Comparison of ENCODE assay signal across 6 fruit fly cellular contexts in the genomic region with DNA sequence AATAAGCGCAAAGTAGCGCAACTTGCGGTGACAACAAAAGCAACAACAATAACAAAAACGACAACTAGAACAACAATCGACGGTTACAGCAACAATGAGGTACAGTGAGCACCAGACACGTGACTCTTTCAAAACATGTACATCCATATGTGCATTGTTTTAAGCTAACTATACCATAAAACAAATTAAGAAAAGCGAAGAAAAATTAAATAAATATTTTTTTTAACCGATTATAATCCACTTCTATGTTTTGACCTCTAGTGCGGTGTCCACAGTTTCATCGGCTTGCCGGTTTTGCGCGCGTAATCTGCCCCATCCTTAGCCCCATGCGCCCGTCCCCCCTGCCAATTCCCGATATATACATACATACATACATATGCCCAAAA.
A peak's percentile ranks its signal among the peaks of the same experiment; 100 is the strongest.
TF ChIP-seq lines count a peak whose summit lies in the region.

No protein-coding gene starts in this region.

- peak; percentile 9 for TF ChIP-seq CTCF in whole organism, embryonic (GFP tag; optimal IDR thresholded peaks at IDR 0.05; lab: Kevin White, UChicago)

TF ChIP-seq in Kc167, 6 proteins besides CTCF, POLR2A, EP300 and RAD21:
- peak; percentile 94 for TF ChIP-seq psq (optimal IDR thresholded peaks at IDR 0.05; lab: Kevin White, UChicago)
- TF ChIP-seq ttk (optimal IDR thresholded peaks at IDR 0.05; lab: Kevin White, UChicago), result no peak

TF ChIP-seq in whole organism, adult, 20 proteins besides CTCF, POLR2A, EP300 and RAD21 (continues in another document):
- TF ChIP-seq Clk (GFP tag; optimal IDR thresholded peaks at IDR 0.05; lab: Kevin White, UChicago), result peak; percentile 68
- peak; percentile 94 for TF ChIP-seq CG14711 (tag; optimal IDR thresholded peaks at IDR 0.05; lab: Kevin White, UChicago)
- TF ChIP-seq bab1 (GFP tag; optimal IDR thresholded peaks at IDR 0.05; lab: Kevin White, UChicago), result peak; percentile 94
- peak; percentile 47 for TF ChIP-seq toe (GFP tag; optimal IDR thresholded peaks at IDR 0.05; lab: Kevin White, UChicago)
- TF ChIP-seq CG7101 (tag; optimal IDR thresholded peaks at IDR 0.05; lab: Kevin White, UChicago), result peak; percentile 96
- TF ChIP-seq CG1620 (GFP tag; optimal IDR thresholded peaks at IDR 0.05; lab: Kevin White, UChicago), result peak; percentile 66
- TF ChIP-seq CG5204 (GFP tag; optimal IDR thresholded peaks at IDR 0.05; lab: Kevin White, UChicago), result peak; percentile 83
- peak; percentile 72 for TF ChIP-seq CG11617 (GFP tag; optimal IDR thresholded peaks at IDR 0.05; lab: Kevin White, UChicago)
- no peak for TF ChIP-seq CG12768 (GFP tag; optimal IDR thresholded peaks at IDR 0.05; lab: Kevin White, UChicago)
- peak; percentile 63 for TF ChIP-seq kay (GFP tag; lab: Kevin White, UChicago; ENCODE audit: borderline replicate concordance)
- TF ChIP-seq pad (GFP tag; optimal IDR thresholded peaks at IDR 0.05; lab: Kevin White, UChicago), result peak; percentile 83
- TF ChIP-seq cnc (optimal IDR thresholded peaks at IDR 0.05; lab: Kevin White, UChicago), result no peak
- TF ChIP-seq CG7045 (GFP tag; optimal IDR thresholded peaks at IDR 0.05; lab: Kevin White, UChicago), result peak; percentile 81
- peak; percentile 93 for TF ChIP-seq CG33017 (tag; optimal IDR thresholded peaks at IDR 0.05; lab: Kevin White, UChicago)
- TF ChIP-seq Hr96 (GFP tag; optimal IDR thresholded peaks at IDR 0.05; lab: Kevin White, UChicago), result peak; percentile 72
- TF ChIP-seq cic (GFP tag; optimal IDR thresholded peaks at IDR 0.05; lab: Kevin White, UChicago), result no peak
- no peak for TF ChIP-seq ovo (GFP tag; optimal IDR thresholded peaks at IDR 0.05; lab: Kevin White, UChicago)

TF ChIP-seq in whole organism, embryonic, 481 proteins besides CTCF, POLR2A, EP300 and RAD21 (continues in another document):
- no peak for TF ChIP-seq sqz (GFP tag; optimal IDR thresholded peaks at IDR 0.05; lab: Kevin White, UChicago)
- peak; percentile 76 for TF ChIP-seq Atf-2 (GFP tag; optimal IDR thresholded peaks at IDR 0.05; lab: Kevin White, UChicago)
- TF ChIP-seq C15 (GFP tag; IDR thresholded peaks at IDR 0.05; lab: Robert Waterston, UW), result peak; percentile 90
- TF ChIP-seq CkIIα-i1 (GFP tag; IDR thresholded peaks at IDR 0.05; lab: Robert Waterston, UW), result peak; percentile 68; the same call in 1 of the 2 replicates
- TF ChIP-seq Ravus (GFP tag; IDR thresholded peaks at IDR 0.05; lab: Robert Waterston, UW), result peak; percentile 89
- TF ChIP-seq HLH4C (GFP tag; IDR thresholded peaks at IDR 0.05; lab: Robert Waterston, UW; ENCODE audit: partially characterized antibody), result no peak
- peak; percentile 91 for TF ChIP-seq nom (GFP tag; optimal IDR thresholded peaks at IDR 0.05; lab: Kevin White, UChicago)
- TF ChIP-seq CG32532 (GFP tag; IDR thresholded peaks at IDR 0.05; lab: Robert Waterston, UW), result peak; percentile 98
- peak; percentile 91 for TF ChIP-seq CG17328 (GFP tag; IDR thresholded peaks at IDR 0.05; lab: Robert Waterston, UW)
- peak; percentile 53 for TF ChIP-seq gsb-n (tag; optimal IDR thresholded peaks at IDR 0.05; lab: Kevin White, UChicago)
- peak; percentile 38 for TF ChIP-seq CG4707 (GFP tag; optimal IDR thresholded peaks at IDR 0.05; lab: Kevin White, UChicago)
- TF ChIP-seq CG18262 (tag; optimal IDR thresholded peaks at IDR 0.05; lab: Kevin White, UChicago), result peak; percentile 84
- peak; percentile 69 for TF ChIP-seq Atf3 (GFP tag; optimal IDR thresholded peaks at IDR 0.05; lab: Kevin White, UChicago)
- TF ChIP-seq CG2202 (tag; optimal IDR thresholded peaks at IDR 0.05; lab: Kevin White, UChicago), result peak; percentile 45
- TF ChIP-seq Hsf (GFP tag; optimal IDR thresholded peaks at IDR 0.05; lab: Kevin White, UChicago), result peak; percentile 89
- peak; percentile 81 for TF ChIP-seq CG12219 (GFP tag; optimal IDR thresholded peaks at IDR 0.05; lab: Kevin White, UChicago)
- TF ChIP-seq CG11085 (GFP tag; IDR thresholded peaks at IDR 0.05; lab: Robert Waterston, UW), result peak; percentile 95

TF ChIP-seq in whole organism, prepupa, 60 proteins besides CTCF, POLR2A, EP300 and RAD21 (continues in another document):
- TF ChIP-seq dac (GFP tag; optimal IDR thresholded peaks at IDR 0.05; lab: Kevin White, UChicago) (peak; percentile 95), Ets96B (tag; optimal IDR thresholded peaks at IDR 0.05; lab: Kevin White, UChicago) (peak; percentile 98), CG1621 (tag; optimal IDR thresholded peaks at IDR 0.05; lab: Kevin White, UChicago) (peak; percentile 97), CG10631 (GFP tag; optimal IDR thresholded peaks at IDR 0.05; lab: Kevin White, UChicago) (peak; percentile 99), fd59A (GFP tag; optimal IDR thresholded peaks at IDR 0.05; lab: Kevin White, UChicago) (peak; percentile 98), CG4318 (GFP tag; optimal IDR thresholded peaks at IDR 0.05; lab: Kevin White, UChicago) (peak; percentile 96), CG16779 (tag; optimal IDR thresholded peaks at IDR 0.05; lab: Kevin White, UChicago) (peak; percentile 92), CG11902 (GFP tag; optimal IDR thresholded peaks at IDR 0.05; lab: Kevin White, UChicago) (peak; percentile 98), Ets21C (GFP tag; optimal IDR thresholded peaks at IDR 0.05; lab: Kevin White, UChicago) (peak; percentile 94), CG6792 (GFP tag; optimal IDR thresholded peaks at IDR 0.05; lab: Kevin White, UChicago) (peak; percentile 98), CG31627 (GFP tag; optimal IDR thresholded peaks at IDR 0.05; lab: Kevin White, UChicago) (peak; percentile 97), OdsH (GFP tag; optimal IDR thresholded peaks at IDR 0.05; lab: Kevin White, UChicago) (peak; percentile 99), Met (GFP tag; optimal IDR thresholded peaks at IDR 0.05; lab: Kevin White, UChicago) (peak; percentile 96), CG11294 (GFP tag; IDR thresholded peaks at IDR 0.05; lab: Robert Waterston, UW) (peak; percentile 99), Smox (GFP tag; optimal IDR thresholded peaks at IDR 0.05; lab: Kevin White, UChicago) (peak; percentile 96), CG8319 (GFP tag; optimal IDR thresholded peaks at IDR 0.05; lab: Kevin White, UChicago) (peak; percentile 98), CG10669 (GFP tag; optimal IDR thresholded peaks at IDR 0.05; lab: Kevin White, UChicago) (peak; percentile 98)

TF ChIP-seq in whole organism, pupa, 21 proteins besides CTCF, POLR2A, EP300 and RAD21 (continues in another document):
- TF ChIP-seq CG8301 (tag; optimal IDR thresholded peaks at IDR 0.05; lab: Kevin White, UChicago) (peak; percentile 98), gl (tag; optimal IDR thresholded peaks at IDR 0.05; lab: Kevin White, UChicago) (peak; percentile 93), rn (GFP tag; IDR thresholded peaks at IDR 0.05; lab: Robert Waterston, UW) (peak; percentile 98), CG10348 (GFP tag; IDR thresholded peaks at IDR 0.05; lab: Robert Waterston, UW) (peak; percentile 97), Ets98B (GFP tag; IDR thresholded peaks at IDR 0.05; lab: Robert Waterston, UW) (peak; percentile 99), Pif1B (GFP tag; optimal IDR thresholded peaks at IDR 0.05; lab: Kevin White, UChicago) (peak; percentile 95), Pif1A (GFP tag; optimal IDR thresholded peaks at IDR 0.05; lab: Kevin White, UChicago) (peak; percentile 97), CG12605 (GFP tag; IDR thresholded peaks at IDR 0.05; lab: Robert Waterston, UW) (peak; percentile 98), EcR (GFP tag; optimal IDR thresholded peaks at IDR 0.05; lab: Kevin White, UChicago) (no peak), CG15710 (tag; optimal IDR thresholded peaks at IDR 0.05; lab: Kevin White, UChicago) (peak; percentile 99), Snoo (tag; optimal IDR thresholded peaks at IDR 0.05; lab: Kevin White, UChicago) (peak; percentile 86), CG9948 (tag; optimal IDR thresholded peaks at IDR 0.05; lab: Kevin White, UChicago) (peak; percentile 98), CG13204 (GFP tag; optimal IDR thresholded peaks at IDR 0.05; lab: Kevin White, UChicago) (peak; percentile 88), CG34367 (tag; optimal IDR thresholded peaks at IDR 0.05; lab: Kevin White, UChicago) (peak; percentile 98), CG8159 (tag; optimal IDR thresholded peaks at IDR 0.05; lab: Kevin White, UChicago) (peak; percentile 98), CG32121 (GFP tag; IDR thresholded peaks at IDR 0.05; lab: Robert Waterston, UW) (peak; percentile 99), CG14655 (GFP tag; optimal IDR thresholded peaks at IDR 0.05; lab: Kevin White, UChicago) (peak; percentile 98), CG4496 (GFP tag; IDR thresholded peaks at IDR 0.05; lab: Robert Waterston, UW) (peak; percentile 99), fd96Ca (GFP tag; IDR thresholded peaks at IDR 0.05; lab: Robert Waterston, UW) (peak; percentile 98)

TF ChIP-seq in whole organism, wandering third instar larva, 38 proteins besides CTCF, POLR2A, EP300 and RAD21 (continues in another document):
- peak; percentile 98 for TF ChIP-seq rgr (GFP tag; optimal IDR thresholded peaks at IDR 0.05; lab: Kevin White, UChicago)
- peak; percentile 70 for TF ChIP-seq jim (GFP tag; optimal IDR thresholded peaks at IDR 0.05; lab: Kevin White, UChicago)
- peak; percentile 78 to 99 for TF ChIP-seq foxo (GFP tag; optimal IDR thresholded peaks at IDR 0.05; lab: Kevin White, UChicago)
- peak; percentile 55 for TF ChIP-seq Hr83 (GFP tag; optimal IDR thresholded peaks at IDR 0.05; lab: Kevin White, UChicago; ENCODE audit: poor library complexity, severe bottlenecking)
- TF ChIP-seq GATAd (GFP tag; optimal IDR thresholded peaks at IDR 0.05; lab: Kevin White, UChicago), result peak; percentile 89
- no peak for TF ChIP-seq Abd-B (GFP tag; optimal IDR thresholded peaks at IDR 0.05; lab: Kevin White, UChicago)
- peak; percentile 81 for TF ChIP-seq dsf (GFP tag; optimal IDR thresholded peaks at IDR 0.05; lab: Kevin White, UChicago; ENCODE audit: borderline replicate concordance)
- TF ChIP-seq br (GFP tag; optimal IDR thresholded peaks at IDR 0.05; lab: Kevin White, UChicago), result peak; percentile 96
- TF ChIP-seq OdsH (GFP tag; optimal IDR thresholded peaks at IDR 0.05; lab: Kevin White, UChicago), result peak; percentile 98
- TF ChIP-seq CG32264 (GFP tag; optimal IDR thresholded peaks at IDR 0.05; lab: Kevin White, UChicago), result peak; percentile 89
- no peak for TF ChIP-seq Hr78 (GFP tag; optimal IDR thresholded peaks at IDR 0.05; lab: Kevin White, UChicago)
- peak; percentile 79 for TF ChIP-seq Mio (GFP tag; optimal IDR thresholded peaks at IDR 0.05; lab: Kevin White, UChicago)
- TF ChIP-seq psq (GFP tag; optimal IDR thresholded peaks at IDR 0.05; lab: Kevin White, UChicago), result peak; percentile 96
- peak; percentile 93 for TF ChIP-seq sage (GFP tag; optimal IDR thresholded peaks at IDR 0.05; lab: Kevin White, UChicago)
- peak; percentile 88 for TF ChIP-seq Jra (GFP tag; optimal IDR thresholded peaks at IDR 0.05; lab: Kevin White, UChicago)
- peak; percentile 98 for TF ChIP-seq h (GFP tag; optimal IDR thresholded peaks at IDR 0.05; lab: Kevin White, UChicago)
- no peak for TF ChIP-seq Myc (optimal IDR thresholded peaks at IDR 0.05; lab: Kevin White, UChicago)
- TF ChIP-seq Hnf4 (GFP tag; optimal IDR thresholded peaks at IDR 0.05; lab: Kevin White, UChicago), result peak; percentile 97
- TF ChIP-seq Rel (GFP tag; optimal IDR thresholded peaks at IDR 0.05; lab: Kevin White, UChicago), result peak; percentile 88
- TF ChIP-seq Rel (tag; optimal IDR thresholded peaks at IDR 0.05; lab: Kevin White, UChicago), result no peak
- TF ChIP-seq woc (GFP tag; optimal IDR thresholded peaks at IDR 0.05; lab: Kevin White, UChicago), result peak; percentile 91
